Fruit fly (Drosophila melanogaster) whole organism, embryonic: ENCODE results near the gene AsnRS.

Experiments used
- Antp ChIP-seq: fragments of 200-800 bp; sonication (Bioruptor generic); optimal IDR thresholded peaks from 3 replicates; lab custom pipeline; 2016; ENCODE audit warnings: missing biosample characterization, missing genetic modification characterization
- Asciz ChIP-seq: fragments of 200-800 bp; sonication (Bioruptor generic); optimal IDR thresholded peaks from 2 replicates; lab custom pipeline; 2017; ENCODE audit warnings: missing biosample characterization, mild to moderate bottlenecking, missing genetic modification characterization, missing genetic modification reagents
- CG10366 ChIP-seq: fragments of 200-800 bp; sonication (Bioruptor generic); IDR thresholded peaks from 2 replicates; pipeline ENCODE4 v1.3.6; 2022; ENCODE audit warnings: missing biosample characterization, missing genetic modification characterization
- CG11456 ChIP-seq: fragments of 200-800 bp; sonication (Bioruptor generic); IDR thresholded peaks from 3 replicates; pipeline ENCODE4 v1.3.6; 2022; ENCODE audit warnings: missing biosample characterization, missing genetic modification characterization
- CG11504 ChIP-seq: fragments of 200-800 bp; sonication (Bioruptor generic); optimal IDR thresholded peaks from 3 replicates; lab custom pipeline; 2019; ENCODE audit warnings: missing biosample characterization, mild to moderate bottlenecking, missing genetic modification characterization, moderate library complexity
- CG13123 ChIP-seq: fragments of 200-800 bp; sonication (Bioruptor generic); optimal IDR thresholded peaks from 2 replicates; lab custom pipeline; 2016; ENCODE audit warnings: missing biosample characterization, missing genetic modification characterization
- CG13424 ChIP-seq: fragments of 200-800 bp; sonication (Bioruptor generic); optimal IDR thresholded peaks from 2 replicates; lab custom pipeline; 2019; ENCODE audit warnings: missing biosample characterization, mild to moderate bottlenecking, missing genetic modification characterization, moderate library complexity
- CG14860 ChIP-seq: fragments of 200-800 bp; sonication (Bioruptor generic); IDR thresholded peaks from 3 replicates; pipeline ENCODE4 v1.3.6; 2022; ENCODE audit warnings: missing biosample characterization, missing genetic modification characterization; ENCODE audit not compliant: partially characterized antibody
- CG1602 ChIP-seq: fragments of 200-800 bp; sonication (Bioruptor generic); optimal IDR thresholded peaks from 3 replicates; lab custom pipeline; 2016; ENCODE audit warnings: missing biosample characterization, missing genetic modification characterization
- CG18599 ChIP-seq: fragments of 200-800 bp; sonication (Bioruptor generic); optimal IDR thresholded peaks from 3 replicates; lab custom pipeline; 2017; ENCODE audit warnings: missing biosample characterization, missing genetic modification characterization, mild to moderate bottlenecking, moderate library complexity, missing genetic modification reagents
- CG33213 ChIP-seq: fragments of 200-800 bp; sonication (Bioruptor generic); optimal IDR thresholded peaks from 3 replicates; lab custom pipeline; 2016; ENCODE audit warnings: missing biosample characterization, missing genetic modification characterization
- CG7271 ChIP-seq: fragments of 200-800 bp; sonication (Bioruptor generic); optimal IDR thresholded peaks from 2 replicates; lab custom pipeline; 2018; ENCODE audit warnings: missing biosample characterization, mild to moderate bottlenecking, missing genetic modification characterization, moderate library complexity
- CG8281 ChIP-seq: fragments of 200-800 bp; sonication (Bioruptor generic); optimal IDR thresholded peaks from 2 replicates; lab custom pipeline; 2018; ENCODE audit warnings: missing biosample characterization, mild to moderate bottlenecking, missing genetic modification characterization, moderate library complexity
- CG8924 ChIP-seq: fragments of 200-800 bp; optimal IDR thresholded peaks from 3 replicates; lab custom pipeline; 2019; ENCODE audit warnings: missing biosample characterization, mild to moderate bottlenecking, missing genetic modification characterization, moderate library complexity
- Chrac-16 ChIP-seq: fragments of 200-800 bp; sonication (Bioruptor generic); optimal IDR thresholded peaks from 3 replicates; lab custom pipeline; 2016; ENCODE audit warnings: missing biosample characterization, missing genetic modification characterization
- D ChIP-seq, 2 experiments: fragments of 200-800 bp in 1 of 2; fragments of >200 bp in 1 of 2; sonication (Bioruptor generic) in 1 of 2; optimal IDR thresholded peaks; 2 replicates in 1 of 2; 3 replicates in 1 of 2; lab custom pipeline; 2017; ENCODE audit warnings: mild to moderate bottlenecking in 1 of 2, missing biosample characterization in 1 of 2, missing genetic modification characterization in 1 of 2, missing genetic modification reagents in 1 of 2
- Dbx ChIP-seq: fragments of 200-800 bp; sonication (Bioruptor generic); IDR thresholded peaks from 3 replicates; pipeline ENCODE4 v1.3.6; 2022; ENCODE audit warnings: missing biosample characterization, missing genetic modification characterization
- HLH4C ChIP-seq: fragments of 200-800 bp; sonication (Bioruptor generic); IDR thresholded peaks from 3 replicates; pipeline ENCODE4 v1.3.6; 2022; ENCODE audit warnings: missing biosample characterization, missing genetic modification characterization; ENCODE audit not compliant: partially characterized antibody
- Hand ChIP-seq: fragments of 200-800 bp; sonication (Bioruptor generic); optimal IDR thresholded peaks from 2 replicates; lab custom pipeline; 2017; ENCODE audit warnings: mild to moderate bottlenecking, missing biosample characterization, missing genetic modification reagents, missing genetic modification characterization
- Mes4 ChIP-seq: fragments of 200-800 bp; sonication (Bioruptor generic); optimal IDR thresholded peaks from 2 replicates; lab custom pipeline; 2016; ENCODE audit warnings: missing biosample characterization, missing genetic modification characterization
- Neu2 ChIP-seq: fragments of 200-800 bp; sonication (Bioruptor generic); optimal IDR thresholded peaks from 3 replicates; lab custom pipeline; 2016; ENCODE audit warnings: missing biosample characterization, missing genetic modification characterization, borderline replicate concordance
- Nf-YB ChIP-seq: fragments of 200-800 bp; sonication (Bioruptor generic); optimal IDR thresholded peaks from 3 replicates; lab custom pipeline; 2019; ENCODE audit warnings: missing biosample characterization, mild to moderate bottlenecking, missing genetic modification characterization, moderate library complexity
- NfI ChIP-seq: fragments of 200-800 bp; sonication (Bioruptor generic); optimal IDR thresholded peaks from 3 replicates; lab custom pipeline; 2018; ENCODE audit warnings: missing biosample characterization, mild to moderate bottlenecking, missing genetic modification characterization, moderate library complexity
- Rx ChIP-seq: fragments of 200-800 bp; sonication (Bioruptor generic); IDR thresholded peaks from 2 replicates; pipeline ENCODE4 v1.3.6; 2022; ENCODE audit warnings: missing biosample characterization, missing genetic modification characterization
- Sox102F ChIP-seq: fragments of 200-800 bp; sonication (Bioruptor generic); optimal IDR thresholded peaks from 2 replicates; lab custom pipeline; 2018; ENCODE audit warnings: missing biosample characterization, mild to moderate bottlenecking, missing genetic modification characterization, moderate library complexity
- TFAM ChIP-seq: fragments of 200-800 bp; sonication (Bioruptor generic); optimal IDR thresholded peaks from 2 replicates; lab custom pipeline; 2017; ENCODE audit warnings: missing biosample characterization, missing genetic modification characterization, inconsistent platforms
- Trl ChIP-seq, 3 experiments: fragments of >200 bp in 2 of 3; fragments of 200-800 bp in 1 of 3; sonication (Bioruptor generic) in 1 of 3; optimal IDR thresholded peaks; 2 replicates in 1 of 3; 3 replicates in 2 of 3; lab custom pipeline; 2016 to 2017; ENCODE audit warnings: missing biosample characterization in 1 of 3, missing genetic modification characterization in 1 of 3
- Usf ChIP-seq: fragments of 200-800 bp; sonication (Bioruptor generic); optimal IDR thresholded peaks from 2 replicates; lab custom pipeline; 2017; ENCODE audit warnings: missing genotype, missing biosample characterization, missing genetic modification characterization
- YL-1 ChIP-seq: fragments of 200-800 bp; sonication (Bioruptor generic); optimal IDR thresholded peaks from 3 replicates; lab custom pipeline; 2017; ENCODE audit warnings: missing biosample characterization, mild to moderate bottlenecking, missing genetic modification characterization
- ab ChIP-seq: fragments of 200-800 bp; sonication (Bioruptor generic); optimal IDR thresholded peaks from 2 replicates; lab custom pipeline; 2016; ENCODE audit warnings: missing biosample characterization, missing genetic modification characterization
- bowl ChIP-seq: fragments of 200-800 bp; sonication (Bioruptor generic); IDR thresholded peaks from 2 replicates; pipeline ENCODE4 v1.3.6; 2022; ENCODE audit warnings: missing biosample characterization, missing genetic modification characterization
- chn ChIP-seq: fragments of 200-800 bp; sonication (Bioruptor generic); optimal IDR thresholded peaks from 2 replicates; lab custom pipeline; 2016; ENCODE audit warnings: missing biosample characterization, missing genetic modification characterization
- ci ChIP-seq: fragments of 200-800 bp; sonication (Bioruptor generic); IDR thresholded peaks from 3 replicates; pipeline ENCODE4 v1.3.6; 2022; ENCODE audit warnings: missing biosample characterization, missing genetic modification characterization
- gfzf ChIP-seq: fragments of 200-800 bp; sonication (Bioruptor generic); optimal IDR thresholded peaks from 2 replicates; lab custom pipeline; 2016; ENCODE audit warnings: missing biosample characterization, mild to moderate bottlenecking, missing genetic modification characterization, moderate library complexity
- gsb-n ChIP-seq: fragments of 200-800 bp; sonication (Bioruptor generic); optimal IDR thresholded peaks from 3 replicates; lab custom pipeline; 2018; ENCODE audit warnings: missing biosample characterization, mild to moderate bottlenecking, missing genetic modification characterization
- hkb ChIP-seq, 2 experiments: fragments of 200-800 bp in 1 of 2; fragments of >200 bp in 1 of 2; sonication (Bioruptor generic) in 1 of 2; IDR thresholded peaks in 1 of 2; optimal IDR thresholded peaks in 1 of 2; 2 replicates each; pipeline versions ENCODE4 v1.3.6 to Lab custom; 2017 to 2022; ENCODE audit warnings: missing biosample characterization in 1 of 2, missing genetic modification characterization in 1 of 2
- klu ChIP-seq: fragments of 200-800 bp; sonication (Bioruptor generic); IDR thresholded peaks from 2 replicates; pipeline ENCODE4 v1.3.6; 2022; ENCODE audit warnings: missing biosample characterization, missing genetic modification characterization
- lilli ChIP-seq: fragments of 200-800 bp; sonication (Bioruptor generic); optimal IDR thresholded peaks from 3 replicates; lab custom pipeline; 2016; ENCODE audit warnings: missing biosample characterization, missing genetic modification characterization
- luna ChIP-seq: fragments of 200-800 bp; sonication (Bioruptor generic); optimal IDR thresholded peaks from 2 replicates; lab custom pipeline; 2016; ENCODE audit warnings: missing biosample characterization, missing genetic modification characterization
- nom ChIP-seq: fragments of 200-800 bp; sonication (Bioruptor generic); optimal IDR thresholded peaks from 2 replicates; lab custom pipeline; 2017; ENCODE audit warnings: missing biosample characterization, missing genetic modification characterization, mild to moderate bottlenecking, moderate library complexity, missing genetic modification reagents
- peb ChIP-seq: fragments of 200-800 bp; sonication (Bioruptor generic); IDR thresholded peaks from 2 replicates; pipeline ENCODE4 v1.3.6; 2022; ENCODE audit warnings: missing biosample characterization, missing genetic modification characterization
- ro ChIP-seq: fragments of 200-800 bp; sonication (Bioruptor generic); IDR thresholded peaks from 2 replicates; pipeline ENCODE4 v1.3.6; 2022; ENCODE audit warnings: missing biosample characterization, missing genetic modification characterization
- sc ChIP-seq, 3 experiments: fragments of >200 bp in 2 of 3; fragments of 200-800 bp in 1 of 3; sonication (Bioruptor generic) in 1 of 3; optimal IDR thresholded peaks; 2 replicates in 2 of 3; 3 replicates in 1 of 3; lab custom pipeline; 2017; ENCODE audit warnings: mild to moderate bottlenecking in 1 of 3, missing biosample characterization in 1 of 3, missing genetic modification characterization in 1 of 3, missing genetic modification reagents in 1 of 3
- shn ChIP-seq: fragments of 200-800 bp; sonication (Bioruptor generic); optimal IDR thresholded peaks from 3 replicates; lab custom pipeline; 2016; ENCODE audit warnings: missing biosample characterization, missing genetic modification characterization
- tio ChIP-seq: fragments of 200-800 bp; sonication (Bioruptor generic); optimal IDR thresholded peaks from 2 replicates; lab custom pipeline; 2017; ENCODE audit warnings: missing biosample characterization, missing genetic modification characterization, inconsistent platforms
- zen2 ChIP-seq: fragments of 200-800 bp; sonication (Bioruptor generic); IDR thresholded peaks from 3 replicates; pipeline ENCODE4 v1.3.6; 2022; ENCODE audit warnings: missing biosample characterization, missing genetic modification characterization; ENCODE audit not compliant: partially characterized antibody

Gene AsnRS

DNA sequence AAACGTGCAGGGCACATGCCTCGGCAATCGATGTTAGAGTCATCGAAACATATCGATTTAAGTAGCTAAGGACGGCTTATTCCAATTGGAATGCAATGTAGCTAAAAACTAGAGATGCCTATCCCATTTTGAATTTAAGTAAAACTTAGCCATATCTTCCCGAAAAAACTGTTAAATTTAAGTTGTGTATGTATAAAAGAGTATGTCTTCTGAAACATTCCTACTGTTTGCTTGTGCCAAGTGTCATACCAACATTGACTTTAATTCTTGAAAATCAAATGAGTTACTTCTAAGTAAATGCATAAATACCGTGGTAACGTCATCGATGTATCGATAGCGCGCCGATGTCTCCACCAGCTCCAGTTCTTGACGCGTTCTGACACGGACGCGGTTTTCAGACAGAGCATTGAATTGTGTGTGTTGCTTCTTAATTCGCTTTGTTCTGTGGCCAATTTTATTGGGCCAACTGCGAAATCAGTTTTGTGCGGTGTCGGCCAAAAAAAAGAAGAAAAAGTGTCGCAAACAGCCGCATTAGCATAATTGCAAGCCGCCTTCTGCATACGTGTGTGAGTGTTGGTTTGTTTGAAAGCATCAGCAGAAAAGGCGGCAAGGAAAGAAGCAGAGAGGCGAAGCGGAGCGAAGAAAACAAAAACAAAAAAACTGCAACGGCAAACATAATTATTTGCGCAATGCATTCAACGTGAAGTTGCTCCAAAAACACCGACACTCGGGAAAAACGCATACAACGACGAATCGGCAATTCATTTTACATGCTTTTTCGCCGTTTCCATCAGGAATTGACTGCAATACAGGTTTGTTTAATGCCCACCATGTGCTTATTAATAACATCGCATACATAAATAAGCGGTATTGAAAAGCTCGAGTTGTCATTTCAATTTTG, 2.0 kb upstream of the AsnRS start, which contains the start of gene brat (continued):
- no peak for TF ChIP-seq bowl (GFP tag; lab: Robert Waterston, UW)
- TF ChIP-seq shn (GFP tag; lab: Kevin White, UChicago), result peak; percentile 62
- peak; percentile 64 for TF ChIP-seq CG13424 (tag; lab: Kevin White, UChicago)
- no peak for TF ChIP-seq Trl (optimal IDR thresholded peaks at IDR 0.05; lab: Kevin White, UChicago)
- TF ChIP-seq Trl (GFP tag; optimal IDR thresholded peaks at IDR 0.05; lab: Kevin White, UChicago), result peak; percentile 77
- TF ChIP-seq HLH4C, result peak; percentile 96
- no peak for TF ChIP-seq nom (GFP tag; lab: Kevin White, UChicago)
- TF ChIP-seq CG8281, result no peak
- peak; percentile 56 for TF ChIP-seq NfI (GFP tag; lab: Kevin White, UChicago)
- no peak for TF ChIP-seq klu (GFP tag; lab: Robert Waterston, UW)
- TF ChIP-seq tio, result no peak
- TF ChIP-seq CG33213, result peak; percentile 47
- peak; percentile 22 for TF ChIP-seq Sox102F (GFP tag; lab: Kevin White, UChicago)
- TF ChIP-seq CG11504 (tag; lab: Kevin White, UChicago), result peak; percentile 62
- peak; percentile 49 for TF ChIP-seq CG18599 (GFP tag; lab: Kevin White, UChicago)
- no peak for TF ChIP-seq CG13123
- TF ChIP-seq sc (optimal IDR thresholded peaks at IDR 0.05; lab: Kevin White, UChicago), result no peak
- TF ChIP-seq sc (GFP tag; optimal IDR thresholded peaks at IDR 0.05; lab: Kevin White, UChicago), result no peak
- TF ChIP-seq CG14860 (GFP tag; lab: Robert Waterston, UW), result peak; percentile 91
- TF ChIP-seq gsb-n (tag; lab: Kevin White, UChicago), result peak; percentile 6
- no peak for TF ChIP-seq TFAM
- TF ChIP-seq YL-1 (GFP tag; lab: Kevin White, UChicago), result peak; percentile 40
- TF ChIP-seq CG7271 (tag; lab: Kevin White, UChicago), result no peak
- TF ChIP-seq Mes4 (GFP tag; lab: Kevin White, UChicago), result no peak
- no peak for TF ChIP-seq ab (GFP tag; lab: Kevin White, UChicago)
- TF ChIP-seq Nf-YB (GFP tag; lab: Kevin White, UChicago), result peak; percentile 8
- peak; percentile 44 for TF ChIP-seq luna (GFP tag; lab: Kevin White, UChicago)
- TF ChIP-seq ci, result peak; percentile 21; the same call in 1 of the 3 replicates
- peak; percentile 56 for TF ChIP-seq Chrac-16 (GFP tag; lab: Kevin White, UChicago)
- peak; percentile 6 for TF ChIP-seq Neu2 (GFP tag; lab: Kevin White, UChicago)
- TF ChIP-seq Usf (GFP tag; lab: Kevin White, UChicago), result no peak
- peak; percentile 25; the same call in 1 of the 2 replicates for TF ChIP-seq peb (GFP tag; lab: Robert Waterston, UW)
- peak; percentile 66 for TF ChIP-seq Antp
- no peak for TF ChIP-seq ro
- TF ChIP-seq Asciz (GFP tag; lab: Kevin White, UChicago), result no peak
- TF ChIP-seq D (optimal IDR thresholded peaks at IDR 0.05; lab: Kevin White, UChicago), result no peak
- TF ChIP-seq D (GFP tag; optimal IDR thresholded peaks at IDR 0.05; lab: Kevin White, UChicago), result no peak
- peak; percentile 38 for TF ChIP-seq CG1602 (GFP tag; lab: Kevin White, UChicago)
- peak; percentile 80 for TF ChIP-seq lilli (GFP tag; lab: Kevin White, UChicago)
- TF ChIP-seq zen2 (GFP tag; lab: Robert Waterston, UW), result peak; percentile 78; the same call in 1 of the 3 replicates
- no peak for TF ChIP-seq Hand
- TF ChIP-seq hkb (optimal IDR thresholded peaks at IDR 0.05; lab: Kevin White, UChicago), result no peak
- no peak for TF ChIP-seq hkb (GFP tag; IDR thresholded peaks at IDR 0.05; lab: Robert Waterston, UW)
- TF ChIP-seq CG8924 (tag; lab: Kevin White, UChicago), result peak; percentile 47
- no peak for TF ChIP-seq CG10366 (GFP tag; lab: Robert Waterston, UW)
- no peak for TF ChIP-seq CG11456
- peak; percentile 5 for TF ChIP-seq chn (GFP tag; lab: Kevin White, UChicago)
- TF ChIP-seq Dbx (GFP tag; lab: Robert Waterston, UW), result 0 out of 3 replicates have a peak, but pooled peaks have one; percentile 22
- no peak for TF ChIP-seq Rx (GFP tag; lab: Robert Waterston, UW)
- TF ChIP-seq gfzf (GFP tag; lab: Kevin White, UChicago), result peak; percentile 30
